Worm (Caenorhabditis elegans) whole organism, L4 larva: Measurements from ENCODE around the gene fbxa-206.

Experiments
- T26A8.4 ChIP-seq: fragments of 200-800 bp; sonication (Bioruptor generic); IDR thresholded peaks from 2 replicates; pipeline ENCODE4 v1.3.6; 2022; ENCODE audit warnings: missing genetic modification characterization, missing compliant biosample characterization
- Y105C5A.15 ChIP-seq: fragments of 200-800 bp; sonication (Bioruptor generic); IDR thresholded peaks from 2 replicates; pipeline ENCODE4 v1.3.6; 2022; ENCODE audit warnings: missing genetic modification characterization, missing compliant biosample characterization
- Y5F2A.4 ChIP-seq: fragments of 200-800 bp; sonication (Bioruptor generic); optimal IDR thresholded peaks from 2 replicates; lab custom pipeline; 2018; ENCODE audit warnings: mild to moderate bottlenecking, missing genetic modification characterization, missing compliant biosample characterization
- Y75B8A.6 ChIP-seq: fragments of 200-800 bp; sonication (Bioruptor generic); IDR thresholded peaks from 2 replicates; pipeline ENCODE4 v1.3.6; 2022; ENCODE audit warnings: missing genetic modification reagents, missing genetic modification characterization, missing compliant biosample characterization
- aha-1 ChIP-seq: fragments of 150-350 bp; peaks from one replicate; lab custom pipeline; 2014; ENCODE audit warnings: missing biosample characterization, missing genetic modification characterization
- ceh-20 ChIP-seq: fragments of 200-800 bp; sonication (Bioruptor generic); IDR thresholded peaks from 2 replicates; pipeline ENCODE4 v1.3.6; 2022; ENCODE audit warnings: missing genetic modification reagents, missing genetic modification characterization, missing compliant biosample characterization
- ceh-28 ChIP-seq: fragments of 150-350 bp; optimal IDR thresholded peaks from 2 replicates; lab custom pipeline; 2014; ENCODE audit warnings: missing biosample characterization, missing genetic modification reagents, missing genetic modification characterization
- ceh-32 ChIP-seq: sonication (generic microtip); optimal IDR thresholded peaks from 2 replicates; lab custom pipeline; 2016; ENCODE audit warnings: mild to moderate bottlenecking, missing genetic modification characterization, missing compliant biosample characterization; ENCODE audit not compliant: poor library complexity
- ceh-62 ChIP-seq: sonication (generic microtip); optimal IDR thresholded peaks from 2 replicates; lab custom pipeline; 2017; ENCODE audit warnings: missing biosample characterization, missing genetic modification characterization
- ceh-82 ChIP-seq: sonication (generic microtip); optimal IDR thresholded peaks from 2 replicates; lab custom pipeline; 2017; ENCODE audit warnings: missing biosample characterization, missing genetic modification characterization
- ces-1 ChIP-seq: fragments of 150-350 bp; sonication (generic microtip); optimal IDR thresholded peaks from 4 replicates; lab custom pipeline; 2014; ENCODE audit warnings: missing biosample characterization, missing genetic modification reagents, missing genetic modification characterization
- cey-2 ChIP-seq: sonication (generic microtip); optimal IDR thresholded peaks from 3 replicates; lab custom pipeline; 2017; ENCODE audit warnings: missing genetic modification characterization, mild to moderate bottlenecking, missing compliant biosample characterization, antibody characterized with exemption, borderline replicate concordance; ENCODE audit not compliant: insufficient read depth
- daf-12 ChIP-seq: fragments of 150-350 bp; optimal IDR thresholded peaks from 2 replicates; lab custom pipeline; 2014; ENCODE audit warnings: missing biosample characterization, missing genetic modification reagents, missing genetic modification characterization
- daf-8 ChIP-seq: fragments of 200-800 bp; sonication (Bioruptor generic); IDR thresholded peaks from 2 replicates; pipeline ENCODE4 v1.3.6; 2022; ENCODE audit warnings: missing genetic modification characterization, missing compliant biosample characterization
- dmd-6 ChIP-seq: fragments of 200-800 bp; sonication (Bioruptor generic); IDR thresholded peaks from 2 replicates; pipeline ENCODE4 v1.3.6; 2022; ENCODE audit warnings: missing genetic modification reagents, missing genetic modification characterization, missing compliant biosample characterization
- dmd-8 ChIP-seq: fragments of 200-800 bp; sonication (Bioruptor generic); IDR thresholded peaks from 2 replicates; pipeline ENCODE4 v1.3.6; 2022; ENCODE audit warnings: missing genetic modification characterization, missing compliant biosample characterization
- dmd-9 ChIP-seq: fragments of 200-800 bp; sonication (Bioruptor generic); IDR thresholded peaks from 2 replicates; pipeline ENCODE4 v1.3.6; 2022; ENCODE audit warnings: missing genetic modification reagents, missing genetic modification characterization, missing compliant biosample characterization
- dpl-1 ChIP-seq: fragments of 150-350 bp; optimal IDR thresholded peaks from 2 replicates; lab custom pipeline; 2014; ENCODE audit warnings: missing biosample characterization, missing genetic modification reagents, missing genetic modification characterization
- dve-1 ChIP-seq: sonication (generic microtip); optimal IDR thresholded peaks from 2 replicates; lab custom pipeline; 2017; ENCODE audit warnings: antibody characterized with exemption, mild to moderate bottlenecking, missing genetic modification characterization, missing compliant biosample characterization; ENCODE audit not compliant: insufficient read depth
- fos-1 ChIP-seq: fragments of 150-350 bp; optimal IDR thresholded peaks from 2 replicates; lab custom pipeline; 2014; ENCODE audit warnings: missing biosample characterization, missing genetic modification characterization
- hlh-11 ChIP-seq: fragments of 200-800 bp; sonication (Bioruptor generic); optimal IDR thresholded peaks from 2 replicates; lab custom pipeline; 2018; ENCODE audit warnings: mild to moderate bottlenecking, missing genetic modification characterization, missing compliant biosample characterization
- hlh-30 ChIP-seq: sonication (generic microtip); optimal IDR thresholded peaks from 2 replicates; lab custom pipeline; 2017; ENCODE audit warnings: antibody characterized with exemption, mild to moderate bottlenecking, missing genetic modification characterization, missing compliant biosample characterization; ENCODE audit not compliant: insufficient read depth
- hmg-1.1 ChIP-seq: fragments of 200-800 bp; sonication (Bioruptor generic); IDR thresholded peaks from 2 replicates; pipeline ENCODE4 v1.3.6; 2022; ENCODE audit warnings: missing genetic modification reagents, missing genetic modification characterization, missing compliant biosample characterization
- jun-1 ChIP-seq: fragments of 150-350 bp; optimal IDR thresholded peaks from 2 replicates; lab custom pipeline; 2014; ENCODE audit warnings: missing biosample characterization, missing genetic modification reagents, missing genetic modification characterization
- lin-38 ChIP-seq: fragments of 200-800 bp; sonication (Bioruptor generic); IDR thresholded peaks from 2 replicates; pipeline ENCODE4 v1.3.6; 2022; ENCODE audit warnings: missing genetic modification reagents, missing genetic modification characterization, missing compliant biosample characterization
- lir-3 ChIP-seq: sonication (generic microtip); optimal IDR thresholded peaks from 2 replicates; lab custom pipeline; 2016; ENCODE audit warnings: mild to moderate bottlenecking, missing genetic modification characterization, missing compliant biosample characterization
- madf-5 ChIP-seq, 2 experiments: fragments of 200-800 bp; sonication (Bioruptor generic); IDR thresholded peaks; 2 replicates each; pipeline ENCODE4 v1.3.6; 2022; ENCODE audit warnings: missing compliant biosample characterization in 2 of 2, missing genetic modification characterization in 2 of 2
- mdl-1 ChIP-seq, 2 experiments: fragments of 150-350 bp in 1 of 2; sonication (generic microtip) in 1 of 2; optimal IDR thresholded peaks; 2 replicates each; lab custom pipeline; 2014 to 2017; ENCODE audit warnings: missing biosample characterization in 2 of 2, missing genetic modification characterization in 2 of 2
- mep-1 ChIP-seq: fragments of 150-350 bp; sonication (generic microtip); optimal IDR thresholded peaks from 3 replicates; lab custom pipeline; 2014; ENCODE audit warnings: missing biosample characterization, missing genetic modification characterization
- nhr-10 ChIP-seq: fragments of 150-350 bp; optimal IDR thresholded peaks from 2 replicates; lab custom pipeline; 2014; ENCODE audit warnings: missing biosample characterization, missing genetic modification characterization
- nhr-28 ChIP-seq: fragments of 150-350 bp; optimal IDR thresholded peaks from 2 replicates; lab custom pipeline; 2014; ENCODE audit warnings: missing biosample characterization, missing genetic modification characterization
- nhr-48 ChIP-seq: sonication (generic microtip); optimal IDR thresholded peaks from 2 replicates; lab custom pipeline; 2016; ENCODE audit warnings: mild to moderate bottlenecking, missing genetic modification characterization, missing compliant biosample characterization
- nhr-6 ChIP-seq: fragments of 150-350 bp; optimal IDR thresholded peaks from 2 replicates; lab custom pipeline; 2014; ENCODE audit warnings: missing biosample characterization, missing genetic modification characterization
- nhr-76 ChIP-seq: fragments of 150-350 bp; optimal IDR thresholded peaks from 2 replicates; lab custom pipeline; 2014; ENCODE audit warnings: missing biosample characterization, missing genetic modification characterization
- pha-4 ChIP-seq, 2 experiments: fragments of 150-350 bp in 1 of 2; fragments of 200-800 bp in 1 of 2; sonication (Bioruptor generic) in 1 of 2; IDR thresholded peaks in 1 of 2; optimal IDR thresholded peaks in 1 of 2; 2 replicates each; pipeline versions ENCODE4 v1.3.6 to Lab custom; 2014 to 2022; ENCODE audit warnings: missing genetic modification characterization in 2 of 2, missing genetic modification reagents in 2 of 2, missing biosample characterization in 1 of 2, missing compliant biosample characterization in 1 of 2
- pqm-1 ChIP-seq: sonication (generic microtip); optimal IDR thresholded peaks from 2 replicates; lab custom pipeline; 2017; ENCODE audit warnings: missing biosample characterization, missing genetic modification characterization
- set-16 ChIP-seq: fragments of 200-800 bp; sonication (Bioruptor generic); IDR thresholded peaks from 2 replicates; pipeline ENCODE4 v1.3.6; 2022; ENCODE audit warnings: missing genetic modification reagents, missing genetic modification characterization, missing compliant biosample characterization
- tag-97 ChIP-seq: fragments of 200-800 bp; sonication (Bioruptor generic); IDR thresholded peaks from 2 replicates; pipeline ENCODE4 v1.3.6; 2022; ENCODE audit warnings: missing genetic modification characterization, missing compliant biosample characterization
- tra-1 ChIP-seq: fragments of 200-800 bp; sonication (Bioruptor generic); IDR thresholded peaks from 2 replicates; pipeline ENCODE4 v1.3.6; 2022; ENCODE audit warnings: missing genetic modification reagents, missing genetic modification characterization, missing compliant biosample characterization
- unc-39 ChIP-seq: sonication (generic microtip); optimal IDR thresholded peaks from 2 replicates; lab custom pipeline; 2017; ENCODE audit warnings: missing biosample characterization, missing genetic modification characterization
- unc-62 ChIP-seq, 3 experiments: fragments of 150-350 bp in 1 of 3; sonication (generic microtip); optimal IDR thresholded peaks in 2 of 3; peaks in 1 of 3; 1 replicate in 1 of 3; 2 replicates in 2 of 3; lab custom pipeline; 2014 to 2017; ENCODE audit warnings: missing biosample characterization in 3 of 3, missing genetic modification characterization in 3 of 3, missing genetic modification reagents in 3 of 3, missing genotype in 1 of 3
- vab-7 ChIP-seq: fragments of 200-800 bp; sonication (Bioruptor generic); IDR thresholded peaks from 2 replicates; pipeline ENCODE4 v1.3.6; 2022; ENCODE audit warnings: missing genetic modification reagents, missing genetic modification characterization, missing compliant biosample characterization
- zfp-2 ChIP-seq: sonication (generic microtip); optimal IDR thresholded peaks from 2 replicates; lab custom pipeline; 2016; ENCODE audit warnings: mild to moderate bottlenecking, missing genetic modification characterization, missing compliant biosample characterization
- zip-11 ChIP-seq: fragments of 200-800 bp; sonication (Bioruptor generic); IDR thresholded peaks from 2 replicates; pipeline ENCODE4 v1.3.6; 2022; ENCODE audit warnings: missing genetic modification characterization, missing compliant biosample characterization
- zip-2 ChIP-seq: fragments of 150-350 bp; optimal IDR thresholded peaks from 2 replicates; lab custom pipeline; 2014; ENCODE audit warnings: missing biosample characterization, missing genetic modification characterization
- ztf-7 ChIP-seq: fragments of 150-350 bp; optimal IDR thresholded peaks from 2 replicates; lab custom pipeline; 2014; ENCODE audit warnings: missing biosample characterization, missing genetic modification characterization

The fbxa-206 gene

DNA sequence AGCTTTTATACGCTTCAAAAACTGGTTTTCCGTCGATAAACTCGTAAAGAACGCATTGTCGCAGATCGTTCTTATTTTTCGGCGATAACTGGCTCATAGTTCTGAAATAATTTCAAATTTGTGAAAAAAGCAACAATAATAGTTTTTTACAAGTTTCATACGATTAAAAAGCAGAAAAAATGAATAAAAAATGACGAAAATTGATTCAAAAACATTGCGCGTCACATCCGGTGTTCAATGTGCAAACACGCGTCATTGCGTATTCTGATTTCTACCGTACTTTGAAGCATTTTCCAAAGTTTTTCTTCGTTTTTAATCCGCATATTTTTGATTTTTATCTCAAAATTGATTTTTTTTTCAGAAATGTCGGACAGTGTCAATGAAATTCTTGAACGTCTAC lies at the start of gene fbxa-206, which contains the start of gene Y102A5C.2:
Gene fbxa-206 (minus strand): TSS at position 101 of the 400 bp plus-strand sequence.
Gene Y102A5C.2 (plus strand): TSS at position 354 of the 400 bp plus-strand sequence.
- TF ChIP-seq jun-1 = no peak
- TF ChIP-seq aha-1 (tag; lab: Kevin White, UChicago) = peak; percentile 18
- TF ChIP-seq zfp-2 (tag; lab: Kevin White, UChicago) = no peak

DNA sequence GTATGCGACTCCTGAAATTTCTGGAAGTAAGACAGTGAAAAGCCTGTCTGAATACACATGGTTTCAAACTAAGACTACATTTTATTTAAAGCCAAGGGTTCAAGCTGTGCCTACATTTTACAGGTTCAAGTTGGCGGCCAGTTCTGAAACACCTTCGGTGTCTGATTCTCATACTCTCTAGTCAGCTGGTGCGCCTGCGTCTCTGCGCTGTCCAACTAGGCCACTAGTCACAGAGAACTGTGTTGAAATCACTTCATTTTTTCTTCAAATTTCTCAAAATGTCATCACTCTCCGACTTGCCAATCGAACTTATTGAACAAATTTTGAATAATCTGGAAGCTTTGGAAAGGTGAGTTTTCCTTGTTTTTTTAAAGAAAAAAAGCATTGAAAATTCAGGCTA lies 48.4 kb upstream of the fbxa-206 start, which contains the start of gene fbxa-90:
Gene fbxa-90 (plus strand): TSS at position 179 of the 400 bp plus-strand sequence.
- no peak for TF ChIP-seq dmd-8 (GFP tag; lab: Robert Waterston, UW)
- TF ChIP-seq T26A8.4 (GFP tag; lab: Robert Waterston, UW) = no peak
- TF ChIP-seq zip-2 (tag; lab: Kevin White, UChicago) = no peak
- TF ChIP-seq hlh-30 (tag; lab: Kevin White, UChicago) = no peak
- peak; percentile 6 for TF ChIP-seq dpl-1 (GFP tag; lab: Kevin White, UChicago)
- peak; percentile 11; the same call in 1 of the 2 replicates for TF ChIP-seq hmg-1.1 (GFP tag; lab: Robert Waterston, UW)
- TF ChIP-seq mep-1 = no peak
- TF ChIP-seq dmd-6 (GFP tag; lab: Robert Waterston, UW) = no peak
- no peak for TF ChIP-seq fos-1 (tag; lab: Kevin White, UChicago)
- peak; percentile 0 for TF ChIP-seq nhr-28 (tag; lab: Kevin White, UChicago)
- TF ChIP-seq ceh-28 = no peak
- no peak for TF ChIP-seq nhr-48 (tag; lab: Kevin White, UChicago)
- TF ChIP-seq ces-1 = no peak
- no peak; the same call in 1 of the 2 replicates for TF ChIP-seq lin-38
- TF ChIP-seq unc-62 (GFP tag; optimal IDR thresholded peaks at IDR 0.05 in 1 of 2; lab: Kevin White, UChicago) = peak in 1 of 2 experiments; percentile 34
- TF ChIP-seq unc-62 (tag; optimal IDR thresholded peaks at IDR 0.05; lab: Kevin White, UChicago) = no peak
- no peak for TF ChIP-seq daf-8
- no peak for TF ChIP-seq dmd-9
- TF ChIP-seq ceh-20 (GFP tag; lab: Robert Waterston, UW) = no peak
- TF ChIP-seq madf-5 (GFP tag; IDR thresholded peaks at IDR 0.05; lab: Robert Waterston, UW) = no peak
- no peak for TF ChIP-seq Y105C5A.15
- TF ChIP-seq unc-39 (tag; lab: Kevin White, UChicago) = no peak
- no peak for TF ChIP-seq tra-1 (GFP tag; lab: Robert Waterston, UW)
- no peak for TF ChIP-seq hlh-11
- TF ChIP-seq cey-2 (tag; lab: Kevin White, UChicago) = no peak
- no peak for TF ChIP-seq Y5F2A.4 (GFP tag; lab: Kevin White, UChicago)
- TF ChIP-seq zfp-2 (tag; lab: Kevin White, UChicago) = no peak
- TF ChIP-seq zip-11 (GFP tag; lab: Robert Waterston, UW) = no peak
- TF ChIP-seq, all 104 proteins: peak for 4

DNA sequence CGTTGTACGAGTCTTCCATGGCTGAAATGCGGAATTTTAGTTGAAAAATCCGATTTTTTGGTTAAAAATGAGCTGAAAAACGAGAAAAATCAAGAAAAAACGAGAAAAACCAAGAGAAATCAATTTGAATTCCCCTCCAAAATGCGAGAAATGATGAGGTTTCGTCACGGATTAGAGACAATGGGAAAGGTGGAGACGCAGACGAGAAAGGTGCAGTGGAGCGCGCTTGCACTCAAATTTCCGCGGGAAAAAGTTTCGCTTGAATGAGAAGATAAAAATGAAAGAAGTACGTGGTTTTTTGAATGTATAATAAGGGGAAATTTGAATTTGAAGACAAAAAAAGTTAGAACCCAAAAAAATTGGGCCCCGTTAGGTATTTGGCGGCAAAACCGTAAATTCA lies 47.4 kb upstream of the fbxa-206 start, which contains the start of gene efl-1:
Gene efl-1 (minus strand): TSS at position 21 of the 400 bp plus-strand sequence.
- peak; percentile 80 for TF ChIP-seq ztf-7 (tag; lab: Kevin White, UChicago)
- no peak for TF ChIP-seq pqm-1 (tag; lab: Kevin White, UChicago)
- 0 out of 2 replicates have a peak, but pooled peaks have one; percentile 15 for TF ChIP-seq set-16 (GFP tag; lab: Robert Waterston, UW)
- TF ChIP-seq ces-1 = peak; percentile 45
- TF ChIP-seq vab-7 (GFP tag; lab: Robert Waterston, UW) = peak; percentile 45; the same call in 1 of the 2 replicates
- no peak for TF ChIP-seq nhr-48 (tag; lab: Kevin White, UChicago)
- TF ChIP-seq daf-12 = no peak
- TF ChIP-seq ceh-82 (tag; lab: Kevin White, UChicago) = no peak
- peak; percentile 89 for TF ChIP-seq hlh-30 (tag; lab: Kevin White, UChicago)
- TF ChIP-seq fos-1 (tag; lab: Kevin White, UChicago) = no peak
- no peak for TF ChIP-seq Y75B8A.6 (GFP tag; lab: Robert Waterston, UW)
- no peak for TF ChIP-seq nhr-10 (tag; lab: Kevin White, UChicago)
- peak; percentile 84 for TF ChIP-seq hmg-1.1 (GFP tag; lab: Robert Waterston, UW)
- peak; percentile 94 for TF ChIP-seq nhr-6 (tag; lab: Kevin White, UChicago)
- no peak for TF ChIP-seq ceh-32 (tag; lab: Kevin White, UChicago)
- peak; percentile 43; the same call in 1 of the 2 replicates for TF ChIP-seq pha-4 (GFP tag; IDR thresholded peaks at IDR 0.05; lab: Robert Waterston, UW)
- peak; percentile 34 for TF ChIP-seq pha-4 (tag; optimal IDR thresholded peaks at IDR 0.05; lab: Kevin White, UChicago)
- TF ChIP-seq tag-97 = no peak
- no peak for TF ChIP-seq lir-3 (tag; lab: Kevin White, UChicago)
- peak; percentile 89 for TF ChIP-seq dve-1 (tag; lab: Kevin White, UChicago)
- TF ChIP-seq ceh-62 (tag; lab: Kevin White, UChicago) = no peak
- peak in 1 of 2 experiments; percentile 37 for TF ChIP-seq mdl-1 (tag; optimal IDR thresholded peaks at IDR 0.05; lab: Kevin White, UChicago)
- peak; percentile 4 for TF ChIP-seq nhr-76 (tag; lab: Kevin White, UChicago)
- 0 out of 2 replicates have a peak, but pooled peaks have one; percentile 41 for TF ChIP-seq dmd-9
- peak; percentile 98 for TF ChIP-seq aha-1 (tag; lab: Kevin White, UChicago)
- peak; percentile 100 for TF ChIP-seq dpl-1 (GFP tag; lab: Kevin White, UChicago)
